Fruit fly (Drosophila melanogaster): ENCODE data around the gene CG2258.
A peak's percentile ranks its signal among the peaks of the same experiment; 100 is the strongest.

DNA sequence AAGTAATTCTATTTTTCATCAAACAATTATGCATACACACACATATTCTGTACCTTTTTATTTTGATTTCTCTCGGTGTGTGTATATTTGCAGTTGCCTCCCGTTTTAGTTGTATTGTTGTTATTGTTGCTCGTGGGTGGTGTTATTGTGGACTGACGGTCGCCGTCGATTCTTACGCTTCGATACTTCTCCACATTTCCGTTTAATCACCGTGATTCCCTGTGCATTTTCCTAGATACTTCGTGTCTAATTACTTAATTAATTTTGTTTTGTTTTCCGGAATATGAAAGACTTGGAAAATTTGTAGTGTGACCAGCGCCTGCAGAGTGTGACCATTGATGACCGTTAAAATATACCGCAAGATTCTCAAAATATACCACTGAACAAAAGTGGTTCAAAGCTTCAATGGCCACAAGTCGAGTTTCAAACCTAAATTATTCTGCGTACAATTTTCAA is 8.1 kb downstream of the CG2258 start, which contains the start of gene UbcE2H:
- TF ChIP-seq CG15710 (tag; optimal IDR thresholded peaks at IDR 0.05) (no peak), D1 (tag; optimal IDR thresholded peaks at IDR 0.05) (peak; percentile 39), CG12605 (GFP tag; IDR thresholded peaks at IDR 0.05) (no peak), rn (GFP tag; IDR thresholded peaks at IDR 0.05) (no peak), CG17806 (tag; optimal IDR thresholded peaks at IDR 0.05) (no peak), CG32121 (GFP tag; IDR thresholded peaks at IDR 0.05) (no peak), fd96Ca (GFP tag; IDR thresholded peaks at IDR 0.05) (no peak), CG13204 (GFP tag; optimal IDR thresholded peaks at IDR 0.05) (no peak), CG4496 (GFP tag; IDR thresholded peaks at IDR 0.05) (no peak), EcR (GFP tag; optimal IDR thresholded peaks at IDR 0.05) (no peak), CG9948 (tag; optimal IDR thresholded peaks at IDR 0.05) (no peak), gl (tag; optimal IDR thresholded peaks at IDR 0.05) (no peak), Snoo (tag; optimal IDR thresholded peaks at IDR 0.05) (no peak)
